Fruit fly (Drosophila melanogaster): ENCODE results near the gene CG43841.

CG43841 gene

dm6 chrX:18404632-18405238 lies 34.7 kb upstream of the CG43841 start:
- TF ChIP-seq topi (GFP tag; optimal IDR thresholded peaks at IDR 0.05), result no peak
- TF ChIP-seq Sox102F (GFP tag; optimal IDR thresholded peaks at IDR 0.05), result no peak
- no peak for TF ChIP-seq CG11762 (GFP tag; optimal IDR thresholded peaks at IDR 0.05; ENCODE audit: insufficient read depth)
- no peak for TF ChIP-seq CG7368 (GFP tag; optimal IDR thresholded peaks at IDR 0.05)
- TF ChIP-seq Hr39 (GFP tag; optimal IDR thresholded peaks at IDR 0.05), result peak; percentile 10
- no peak for TF ChIP-seq Lpt (GFP tag; optimal IDR thresholded peaks at IDR 0.05)
- no peak for TF ChIP-seq CG11902 (GFP tag; optimal IDR thresholded peaks at IDR 0.05)
- no peak for TF ChIP-seq Blimp-1 (GFP tag; optimal IDR thresholded peaks at IDR 0.05)
- TF ChIP-seq Hr38 (GFP tag; optimal IDR thresholded peaks at IDR 0.05), result no peak
- peak; percentile 36 for TF ChIP-seq CG6276 (GFP tag; optimal IDR thresholded peaks at IDR 0.05)
- peak; percentile 59 for TF ChIP-seq fkh (GFP tag; optimal IDR thresholded peaks at IDR 0.05)
- no peak for TF ChIP-seq spab (GFP tag; optimal IDR thresholded peaks at IDR 0.05)
- no peak for TF ChIP-seq CG8632 (GFP tag; optimal IDR thresholded peaks at IDR 0.05)
- peak; percentile 30 for TF ChIP-seq fd59A (GFP tag; optimal IDR thresholded peaks at IDR 0.05)
- TF ChIP-seq CG3032 (tag; optimal IDR thresholded peaks at IDR 0.05), result no peak
- TF ChIP-seq Eip93F (GFP tag; optimal IDR thresholded peaks at IDR 0.05), result no peak
- no peak for TF ChIP-seq Ets21C (GFP tag; optimal IDR thresholded peaks at IDR 0.05)
- no peak for TF ChIP-seq CG8319 (GFP tag; optimal IDR thresholded peaks at IDR 0.05)
- peak; percentile 60 for TF ChIP-seq CG4318 (GFP tag; optimal IDR thresholded peaks at IDR 0.05)
- TF ChIP-seq CG31627 (GFP tag; optimal IDR thresholded peaks at IDR 0.05), result no peak
- peak; percentile 16 for TF ChIP-seq CG6854 (GFP tag; optimal IDR thresholded peaks at IDR 0.05)
- TF ChIP-seq vri (GFP tag; optimal IDR thresholded peaks at IDR 0.05), result peak; percentile 88
- TF ChIP-seq CG34406 (GFP tag; optimal IDR thresholded peaks at IDR 0.05), result no peak
- TF ChIP-seq CG9139 (GFP tag; optimal IDR thresholded peaks at IDR 0.05), result no peak
- TF ChIP-seq Eip75B (GFP tag; optimal IDR thresholded peaks at IDR 0.05), result peak; percentile 12
- peak; percentile 3; the same call in 1 of the 2 replicates for TF ChIP-seq CG11294 (GFP tag; IDR thresholded peaks at IDR 0.05)
- TF ChIP-seq Eip78C (GFP tag), result peak; percentile 84
- TF ChIP-seq CG8119 (GFP tag; IDR thresholded peaks at IDR 0.05), result peak; percentile 14; the same call in 1 of the 3 replicates
- peak; percentile 82 for TF ChIP-seq dsx (GFP tag; optimal IDR thresholded peaks at IDR 0.05; ENCODE audit: poor library complexity, severe bottlenecking)
- TF ChIP-seq pdm3 (GFP tag; optimal IDR thresholded peaks at IDR 0.05), result no peak
- TF ChIP-seq Ets96B (tag; optimal IDR thresholded peaks at IDR 0.05), result no peak
- TF ChIP-seq salr (GFP tag; optimal IDR thresholded peaks at IDR 0.05), result no peak
- TF ChIP-seq svp (GFP tag), result peak; percentile 77
- TF ChIP-seq CG15336 (GFP tag; IDR thresholded peaks at IDR 0.05), result peak; percentile 39
- TF ChIP-seq net (GFP tag; optimal IDR thresholded peaks at IDR 0.05), result no peak
- no peak for TF ChIP-seq CG1621 (tag; optimal IDR thresholded peaks at IDR 0.05)
- no peak for TF ChIP-seq fd85E (GFP tag; optimal IDR thresholded peaks at IDR 0.05)
- no peak for TF ChIP-seq acj6 (GFP tag; optimal IDR thresholded peaks at IDR 0.05)
- peak; percentile 4 for TF ChIP-seq dac (GFP tag; optimal IDR thresholded peaks at IDR 0.05)
- peak; percentile 5 for TF ChIP-seq CG10631 (GFP tag; optimal IDR thresholded peaks at IDR 0.05)
- no peak; the same call in 2 of the 3 replicates for TF ChIP-seq CG6163 (GFP tag; IDR thresholded peaks at IDR 0.05)
- TF ChIP-seq CG6808 (GFP tag; optimal IDR thresholded peaks at IDR 0.05), result no peak
- TF ChIP-seq Sox15 (GFP tag; optimal IDR thresholded peaks at IDR 0.05), result no peak
- peak; percentile 2 for TF ChIP-seq OdsH (GFP tag; optimal IDR thresholded peaks at IDR 0.05)
- no peak for TF ChIP-seq Sox14 (GFP tag; optimal IDR thresholded peaks at IDR 0.05)
- no peak for TF ChIP-seq achi (GFP tag; optimal IDR thresholded peaks at IDR 0.05)
- peak; percentile 16 for TF ChIP-seq Met (GFP tag; optimal IDR thresholded peaks at IDR 0.05)
- no peak for TF ChIP-seq CG6792 (GFP tag; optimal IDR thresholded peaks at IDR 0.05)
- no peak for TF ChIP-seq Smox (GFP tag; optimal IDR thresholded peaks at IDR 0.05)
- no peak for TF ChIP-seq cyc (GFP tag; optimal IDR thresholded peaks at IDR 0.05)
- peak; percentile 43; the same call in 1 of the 3 replicates for TF ChIP-seq eg (GFP tag; IDR thresholded peaks at IDR 0.05)
- peak; percentile 16 for TF ChIP-seq lz (GFP tag; optimal IDR thresholded peaks at IDR 0.05)

Data from whole organism, prepupa.